Worm (Caenorhabditis elegans): ENCODE data around the gene algn-6.
A peak's percentile ranks its signal among the peaks of the same experiment; 100 is the strongest.

algn-6 gene

DNA sequence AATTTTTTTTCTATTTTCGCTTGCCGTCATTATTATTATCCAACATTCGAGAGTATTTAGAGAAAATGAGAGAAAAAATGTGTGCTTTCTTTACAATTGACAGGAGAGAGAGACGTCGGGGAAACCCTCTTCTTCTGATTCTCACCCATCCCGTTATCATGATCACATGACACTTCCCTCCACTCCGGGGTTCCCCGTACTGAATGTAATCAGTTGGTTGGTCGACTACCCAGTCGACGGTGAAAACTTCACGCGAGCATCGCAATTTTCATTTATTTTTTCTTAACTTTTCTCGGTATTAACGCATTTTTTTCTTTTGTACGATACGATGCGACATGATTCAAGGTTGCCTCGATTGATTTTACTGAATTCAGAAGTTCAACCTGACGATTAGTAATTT lies 23.4 kb upstream of the algn-6 start (continued):
- peak; percentile 37; the same call in 1 of the 2 replicates for TF ChIP-seq dox-1 (GFP tag; IDR thresholded peaks at IDR 0.05)
- no peak for TF ChIP-seq die-1 (tag; optimal IDR thresholded peaks at IDR 0.05)
- TF ChIP-seq egl-44 (GFP tag; IDR thresholded peaks at IDR 0.05) = peak; percentile 32; the same call in 1 of the 2 replicates

DNA sequence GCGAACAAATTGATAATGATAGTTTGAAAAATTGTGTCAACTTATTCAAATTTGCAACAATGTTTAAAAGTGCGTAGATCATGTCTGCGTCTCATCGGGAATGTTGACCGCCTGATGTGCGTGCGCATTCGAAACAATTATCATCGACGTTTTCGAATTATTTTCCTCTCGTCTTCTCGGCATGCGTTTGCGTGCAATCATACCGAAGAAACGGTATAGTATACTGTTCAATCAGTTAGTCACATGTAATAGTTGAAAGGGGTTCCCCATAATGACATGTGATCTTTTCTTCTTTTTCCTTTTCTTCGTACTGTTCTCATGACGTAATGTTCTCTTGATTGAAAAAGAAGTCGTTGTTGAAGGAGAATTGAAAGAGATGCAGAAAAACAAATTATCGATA lies 22.8 kb upstream of the algn-6 start:
- TF ChIP-seq ztf-28 (GFP tag; IDR thresholded peaks at IDR 0.05) (no peak), tlf-1 (GFP tag; optimal IDR thresholded peaks at IDR 0.05) (peak; percentile 43), snpc-4 (GFP tag; optimal IDR thresholded peaks at IDR 0.05) (no peak), snpc-4 (tag; optimal IDR thresholded peaks at IDR 0.05) (peak in 1 of 4 experiments; percentile 6), lin-40 (tag; optimal IDR thresholded peaks at IDR 0.05) (peak; percentile 64), ztf-3 (GFP tag; optimal IDR thresholded peaks at IDR 0.05) (peak; percentile 40), nhr-80 (tag; optimal IDR thresholded peaks at IDR 0.05) (peak; percentile 90), ztf-18 (tag; optimal IDR thresholded peaks at IDR 0.05) (no peak), ceh-58 (GFP tag; IDR thresholded peaks at IDR 0.05) (no peak), zim-3 (tag; optimal IDR thresholded peaks at IDR 0.05) (no peak), T26A5.8 (tag; optimal IDR thresholded peaks at IDR 0.05) (no peak), ccch-3 (GFP tag; optimal IDR thresholded peaks at IDR 0.05) (no peak), mel-28 (tag; optimal IDR thresholded peaks at IDR 0.05; ENCODE audit: borderline replicate concordance) (no peak), rec-8 (tag; optimal IDR thresholded peaks at IDR 0.05) (no peak), lag-1 (GFP tag; IDR thresholded peaks at IDR 0.05) (no peak), aptf-2 (GFP tag; conservative IDR thresholded peaks at IDR 0.05) (no peak), B0035.1 (tag; optimal IDR thresholded peaks at IDR 0.05) (no peak), F52B5.7 (tag; optimal IDR thresholded peaks at IDR 0.05) (no peak), madf-8 (GFP tag; conservative IDR thresholded peaks at IDR 0.05) (no peak), unc-130 (GFP tag; optimal IDR thresholded peaks at IDR 0.05) (no peak), tbp1 (GFP tag; optimal IDR thresholded peaks at IDR 0.05) (peak; percentile 55), pbrm-1 (GFP tag; IDR thresholded peaks at IDR 0.05) (0 out of 2 replicates have a peak, but pooled peaks have one; percentile 30), bed-1 (GFP tag; IDR thresholded peaks at IDR 0.05) (no peak), madf-6 (GFP tag; IDR thresholded peaks at IDR 0.05) (no peak), xnd-1 (tag; optimal IDR thresholded peaks at IDR 0.05) (no peak), F37B4.10 (GFP tag; IDR thresholded peaks at IDR 0.05) (no peak), ZK185.1 (tag; optimal IDR thresholded peaks at IDR 0.05; ENCODE audit: poor library complexity, severe bottlenecking) (no peak), Y53G8AR.9 (GFP tag; conservative IDR thresholded peaks at IDR 0.05) (0 out of 2 replicates have a peak, but pooled peaks have one; percentile 54), B0261.1 (tag; optimal IDR thresholded peaks at IDR 0.05) (no peak), ceh-27 (GFP tag; optimal IDR thresholded peaks at IDR 0.05) (no peak), snpc-3.4 (tag; optimal IDR thresholded peaks at IDR 0.05) (peak; percentile 6), F39B2.1 (GFP tag; IDR thresholded peaks at IDR 0.05) (no peak), him-1 (tag; optimal IDR thresholded peaks at IDR 0.05) (no peak), bed-2 (GFP tag; IDR thresholded peaks at IDR 0.05) (no peak), aptf-3 (GFP tag; IDR thresholded peaks at IDR 0.05) (no peak), madf-10 (tag; optimal IDR thresholded peaks at IDR 0.05) (no peak), efl-1 (GFP tag; optimal IDR thresholded peaks at IDR 0.05) (no peak), pha-4 (tag; optimal IDR thresholded peaks at IDR 0.05) (no peak), ekl-4 (GFP tag; IDR thresholded peaks at IDR 0.05) (peak; percentile 60; the same call in 1 of the 2 replicates), sptf-2 (GFP tag; optimal IDR thresholded peaks at IDR 0.05) (no peak), nfya-1 (tag; optimal IDR thresholded peaks at IDR 0.05; ENCODE audit: borderline replicate concordance, insufficient read depth) (no peak), ceh-40 (GFP tag; IDR thresholded peaks at IDR 0.05) (no peak), dpl-1 (GFP tag; optimal IDR thresholded peaks at IDR 0.05) (no peak), egl-44 (GFP tag; IDR thresholded peaks at IDR 0.05) (0 out of 2 replicates have a peak, but pooled peaks have one; percentile 33), hmg-1.2 (GFP tag; IDR thresholded peaks at IDR 0.05) (peak; percentile 38)

All from whole organism, young adult.